Worm (Caenorhabditis elegans) whole organism, L3 larva: ENCODE results near the gene urb-1.
A peak's percentile ranks its signal among the peaks of the same experiment; 100 is the strongest.

Source experiments
- aly-2 ChIP-seq: fragments of 150-350 bp; optimal IDR thresholded peaks from 2 replicates; lab custom pipeline; 2014; ENCODE audit warnings: missing biosample characterization, missing genetic modification characterization
- elt-3 ChIP-seq, 3 experiments: fragments of 150-350 bp in 1 of 3; sonication (generic microtip) in 2 of 3; optimal IDR thresholded peaks; 2 replicates in 2 of 3; 4 replicates in 1 of 3; lab custom pipeline; 2014 to 2017; ENCODE audit warnings: missing biosample characterization in 3 of 3, missing genetic modification characterization in 3 of 3
- fos-1 ChIP-seq: fragments of 150-350 bp; optimal IDR thresholded peaks from 2 replicates; lab custom pipeline; 2014; ENCODE audit warnings: missing biosample characterization, missing genetic modification characterization
- nhr-25 ChIP-seq: sonication (generic microtip); optimal IDR thresholded peaks from 2 replicates; lab custom pipeline; 2017; ENCODE audit warnings: missing biosample characterization, missing genetic modification characterization
- nhr-76 ChIP-seq: fragments of 150-350 bp; sonication (generic microtip); optimal IDR thresholded peaks from 5 replicates; lab custom pipeline; 2014; ENCODE audit warnings: missing biosample characterization, missing genetic modification characterization
- nhr-77 ChIP-seq: fragments of 150-350 bp; optimal IDR thresholded peaks from 2 replicates; lab custom pipeline; 2014; ENCODE audit warnings: missing biosample characterization, missing genetic modification characterization
- pqm-1 ChIP-seq: fragments of 150-350 bp; optimal IDR thresholded peaks from 2 replicates; lab custom pipeline; 2017; ENCODE audit warnings: missing biosample characterization, missing genetic modification characterization, inconsistent platforms

DNA sequence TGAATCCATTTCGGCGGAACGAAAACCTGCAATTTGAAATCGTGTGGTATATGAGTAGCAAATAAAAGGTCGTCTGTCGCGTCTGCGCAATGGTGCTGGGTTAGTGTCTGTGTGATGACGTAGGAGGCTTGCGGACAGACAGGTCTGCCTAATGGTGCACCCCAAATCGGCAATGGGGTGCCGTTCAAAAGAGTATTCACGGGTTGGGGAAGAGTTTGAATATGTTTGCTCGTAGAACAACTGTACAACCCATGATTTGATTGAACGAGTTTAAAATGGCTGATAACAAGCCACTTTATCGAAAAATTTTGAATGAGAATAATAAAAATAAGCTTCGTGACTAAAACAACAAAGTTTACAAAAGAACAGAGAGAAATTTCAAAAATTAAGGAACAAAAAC lies 2.0 kb upstream of the urb-1 start, which contains the start of gene T05H4.11:
- peak in 1 of 3 experiments; percentile 9 for TF ChIP-seq elt-3 (tag; optimal IDR thresholded peaks at IDR 0.05; lab: Kevin White, UChicago)
- TF ChIP-seq aly-2 (tag; lab: Kevin White, UChicago), result no peak
- TF ChIP-seq nhr-77 (tag; lab: Kevin White, UChicago), result no peak
- TF ChIP-seq nhr-76, result no peak
- TF ChIP-seq fos-1 (tag; lab: Kevin White, UChicago), result no peak
- peak; percentile 11 for TF ChIP-seq pqm-1 (tag; lab: Kevin White, UChicago)
- peak; percentile 27 for TF ChIP-seq nhr-25 (tag; lab: Kevin White, UChicago)
